Fruit fly (Drosophila melanogaster) S2 (cell line): Measurements from ENCODE around the gene CG31415.

Experiments used
- CG8478 ChIP-seq: fragments of >200 bp; optimal IDR thresholded peaks from 2 replicates; lab custom pipeline; 2018
- CTCF ChIP-seq, 2 experiments: fragments of >200 bp; optimal IDR thresholded peaks; 2 replicates each; lab custom pipeline; 2018

- TF ChIP-seq CG8478 (lab: Kevin White, UChicago) (no peak), CTCF (optimal IDR thresholded peaks at IDR 0.05; lab: Kevin White, UChicago) (no peak)
These were observed 12.5 kb upstream of the CG31415 start, which contains the start of gene FoxP for dm6 chr3R:9730784-9731183.
